Worm (Caenorhabditis elegans) whole organism, young adult: Measurements from ENCODE around the gene Y25C1A.6.

Experiments used
- B0035.1 ChIP-seq: sonication (generic microtip); optimal IDR thresholded peaks from 2 replicates; lab custom pipeline; 2016; ENCODE audit warnings: missing genetic modification characterization, mild to moderate bottlenecking, missing compliant biosample characterization, missing genotype, missing genetic modification reagents
- B0261.1 ChIP-seq: sonication (generic microtip); optimal IDR thresholded peaks from 2 replicates; lab custom pipeline; 2016; ENCODE audit warnings: mild to moderate bottlenecking, missing genetic modification characterization, moderate library complexity, missing compliant biosample characterization
- akir-1 ChIP-seq: fragments of 200-800 bp; sonication (Bioruptor generic); optimal IDR thresholded peaks from 2 replicates; lab custom pipeline; 2018; ENCODE audit warnings: mild to moderate bottlenecking, missing genetic modification characterization, moderate library complexity, missing compliant biosample characterization
- ama-1 ChIP-seq, 3 experiments: fragments of 150-350 bp in 1 of 3; sonication (generic microtip) in 2 of 3; optimal IDR thresholded peaks; 2 replicates each; lab custom pipeline; 2014 to 2018; ENCODE audit warnings: missing biosample characterization in 2 of 3, missing genetic modification characterization in 2 of 3, missing genetic modification reagents in 2 of 3
- ceh-91 ChIP-seq: fragments of 200-800 bp; sonication (Bioruptor generic); IDR thresholded peaks from 2 replicates; pipeline ENCODE4 v1.3.6; 2022; ENCODE audit warnings: missing genetic modification reagents, missing genetic modification characterization, missing compliant biosample characterization
- lin-35 ChIP-seq, 3 experiments: fragments of 150-350 bp in 2 of 3; sonication (generic microtip) in 1 of 3; optimal IDR thresholded peaks; 2 replicates each; lab custom pipeline; 2014 to 2018; ENCODE audit warnings: missing biosample characterization in 3 of 3, missing genetic modification characterization in 3 of 3, missing genetic modification reagents in 3 of 3
- somi-1 ChIP-seq: fragments of 200-800 bp; sonication (Bioruptor generic); optimal IDR thresholded peaks from 2 replicates; lab custom pipeline; 2018; ENCODE audit warnings: mild to moderate bottlenecking, missing genetic modification characterization, missing compliant biosample characterization
- tbp1 ChIP-seq: fragments of 200-800 bp; sonication (Bioruptor generic); optimal IDR thresholded peaks from 2 replicates; lab custom pipeline; 2018; ENCODE audit warnings: mild to moderate bottlenecking, missing genetic modification characterization, missing compliant biosample characterization
- unc-62 ChIP-seq: fragments of 150-350 bp; optimal IDR thresholded peaks from 2 replicates; lab custom pipeline; 2014; ENCODE audit warnings: missing biosample characterization, missing genetic modification reagents, missing genetic modification characterization
- ztf-22 ChIP-seq: fragments of 200-800 bp; sonication (Bioruptor generic); optimal IDR thresholded peaks from 2 replicates; lab custom pipeline; 2018; ENCODE audit warnings: mild to moderate bottlenecking, missing genetic modification characterization, moderate library complexity, missing compliant biosample characterization
- ztf-6 ChIP-seq: fragments of 200-800 bp; sonication (Bioruptor generic); IDR thresholded peaks from 2 replicates; pipeline ENCODE4 v1.3.6; 2022; ENCODE audit warnings: missing genetic modification reagents, missing genetic modification characterization, missing compliant biosample characterization

DNA sequence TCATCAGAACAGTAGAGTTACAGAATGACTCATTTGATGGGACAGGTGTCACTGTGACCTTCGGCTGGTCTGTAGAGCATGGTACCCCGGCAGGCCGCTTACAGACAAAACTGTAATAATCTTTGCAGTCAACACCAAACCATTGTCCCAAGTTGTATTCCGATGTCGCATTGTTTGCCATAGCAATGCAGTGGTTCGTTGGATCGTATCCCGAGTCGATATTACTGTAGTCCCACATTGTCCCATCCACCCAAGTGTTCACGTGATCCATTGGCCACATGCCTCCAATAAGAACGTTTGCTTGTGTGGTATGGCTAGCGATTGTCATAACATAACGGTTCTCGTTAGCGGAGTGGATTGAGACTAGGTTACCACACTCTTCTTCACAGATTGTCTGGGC, 40.0 kb upstream of the Y25C1A.6 start:
- TF ChIP-seq akir-1 (GFP tag; lab: Kevin White, UChicago) = no peak
- TF ChIP-seq ztf-22 (GFP tag; lab: Kevin White, UChicago) = no peak
- TF ChIP-seq lin-35 (GFP tag; optimal IDR thresholded peaks at IDR 0.05; lab: Kevin White, UChicago) = no peak
- no peak for TF ChIP-seq ama-1 (optimal IDR thresholded peaks at IDR 0.05; lab: Kevin White, UChicago)
- no peak for TF ChIP-seq ama-1 (GFP tag; optimal IDR thresholded peaks at IDR 0.05; lab: Kevin White, UChicago)
- no peak for TF ChIP-seq unc-62 (GFP tag; lab: Kevin White, UChicago)
- no peak for TF ChIP-seq B0035.1 (tag; lab: Kevin White, UChicago)
- no peak for TF ChIP-seq somi-1 (GFP tag; lab: Kevin White, UChicago)
- TF ChIP-seq tbp1 = no peak
- TF ChIP-seq ceh-91 = no peak
- no peak for TF ChIP-seq ztf-6 (GFP tag; lab: Robert Waterston, UW)
- TF ChIP-seq B0261.1 (tag; lab: Kevin White, UChicago) = no peak
